Worm (Caenorhabditis elegans) whole organism, midembryonic: ENCODE results near the gene cest-33.

Experiments used
- T22C8.4 ChIP-seq: fragments of 200-800 bp; sonication (Bioruptor generic); IDR thresholded peaks from 2 replicates; pipeline ENCODE4 v1.3.6; 2022; ENCODE audit warnings: missing genetic modification characterization, missing compliant biosample characterization
- cog-1 ChIP-seq: sonication (generic microtip); optimal IDR thresholded peaks from 2 replicates; lab custom pipeline; 2016; ENCODE audit warnings: missing genetic modification characterization, missing compliant biosample characterization
- flt-1 ChIP-seq: fragments of 200-800 bp; sonication (Bioruptor generic); IDR thresholded peaks from 2 replicates; pipeline ENCODE4 v1.3.6; 2022; ENCODE audit warnings: missing genetic modification characterization, missing compliant biosample characterization
- klf-2 ChIP-seq: fragments of 200-800 bp; sonication (Bioruptor generic); conservative IDR thresholded peaks from 2 replicates; pipeline ENCODE4 v1.3.6; 2022; ENCODE audit warnings: missing genetic modification reagents, missing genetic modification characterization, missing compliant biosample characterization
- med-1 ChIP-seq: sonication (generic microtip); optimal IDR thresholded peaks from 2 replicates; lab custom pipeline; 2017; ENCODE audit warnings: missing genetic modification characterization, mild to moderate bottlenecking, missing compliant biosample characterization, antibody characterized with exemption, missing genetic modification reagents; ENCODE audit not compliant: insufficient read depth
- ref-1 ChIP-seq: fragments of 200-800 bp; sonication (Bioruptor generic); conservative IDR thresholded peaks from 2 replicates; pipeline ENCODE4 v1.3.6; 2022; ENCODE audit warnings: missing genetic modification reagents, missing genetic modification characterization, missing compliant biosample characterization
- tab-1 ChIP-seq: fragments of 200-800 bp; sonication (Bioruptor generic); IDR thresholded peaks from 2 replicates; pipeline ENCODE4 v1.3.6; 2022; ENCODE audit warnings: missing genetic modification characterization, missing compliant biosample characterization
- ztf-23 ChIP-seq: fragments of 200-800 bp; sonication (Bioruptor generic); IDR thresholded peaks from 2 replicates; pipeline ENCODE4 v1.3.6; 2022; ENCODE audit warnings: missing genetic modification reagents, missing genetic modification characterization, missing compliant biosample characterization
- ztf-29 ChIP-seq: fragments of 200-800 bp; sonication (Bioruptor generic); IDR thresholded peaks from 2 replicates; pipeline ENCODE4 v1.3.6; 2022; ENCODE audit warnings: missing genetic modification reagents, missing genetic modification characterization, missing compliant biosample characterization

The cest-33 gene

ce11 chrV:6349597-6349996, 15.9 kb downstream of the cest-33 start:
- TF ChIP-seq ztf-23 (GFP tag; lab: Robert Waterston, UW) (no peak), ref-1 (GFP tag; lab: Robert Waterston, UW) (no peak), ztf-29 (no peak), klf-2 (GFP tag; lab: Robert Waterston, UW) (no peak), T22C8.4 (GFP tag; lab: Robert Waterston, UW) (no peak), flt-1 (no peak), cog-1 (tag; lab: Kevin White, UChicago) (no peak), tab-1 (no peak), med-1 (GFP tag; lab: Kevin White, UChicago) (no peak)

ce11 chrV:6348133-6348532, 17.3 kb downstream of the cest-33 start:
- TF ChIP-seq flt-1 (no peak), klf-2 (GFP tag; lab: Robert Waterston, UW) (no peak), cog-1 (tag; lab: Kevin White, UChicago) (no peak), T22C8.4 (GFP tag; lab: Robert Waterston, UW) (no peak), ztf-29 (no peak), med-1 (GFP tag; lab: Kevin White, UChicago) (no peak), tab-1 (no peak), ref-1 (GFP tag; lab: Robert Waterston, UW) (no peak), ztf-23 (GFP tag; lab: Robert Waterston, UW) (no peak)

ce11 chrV:6346906-6347305, 18.6 kb downstream of the cest-33 start:
- no peak for TF ChIP-seq med-1 (GFP tag; lab: Kevin White, UChicago)
- no peak for TF ChIP-seq ztf-29
- TF ChIP-seq tab-1 = no peak
- no peak for TF ChIP-seq ref-1 (GFP tag; lab: Robert Waterston, UW)
- TF ChIP-seq flt-1 = no peak
- no peak for TF ChIP-seq klf-2 (GFP tag; lab: Robert Waterston, UW)
- no peak for TF ChIP-seq ztf-23 (GFP tag; lab: Robert Waterston, UW)
- TF ChIP-seq cog-1 (tag; lab: Kevin White, UChicago) = no peak
- no peak for TF ChIP-seq T22C8.4 (GFP tag; lab: Robert Waterston, UW)

- TF ChIP-seq ztf-23 (GFP tag; lab: Robert Waterston, UW) (no peak), ztf-29 (no peak), cog-1 (tag; lab: Kevin White, UChicago) (no peak), T22C8.4 (GFP tag; lab: Robert Waterston, UW) (no peak), flt-1 (no peak), tab-1 (no peak), ref-1 (GFP tag; lab: Robert Waterston, UW) (no peak), med-1 (GFP tag; lab: Kevin White, UChicago) (no peak), klf-2 (GFP tag; lab: Robert Waterston, UW) (no peak)
Measured at ce11 chrV:6346043-6346618, 19.3 kb downstream of the cest-33 start.

ce11 chrV:6344531-6345171, 20.8 kb downstream of the cest-33 start:
- TF ChIP-seq klf-2 (GFP tag; lab: Robert Waterston, UW) (no peak), med-1 (GFP tag; lab: Kevin White, UChicago) (no peak), ref-1 (GFP tag; lab: Robert Waterston, UW) (no peak)

ce11 chrV:6342502-6342901, 23.0 kb downstream of the cest-33 start:
- TF ChIP-seq ztf-23 (GFP tag; lab: Robert Waterston, UW) = 0 out of 2 replicates have a peak, but pooled peaks have one; percentile 44
- no peak for TF ChIP-seq cog-1 (tag; lab: Kevin White, UChicago)

- TF ChIP-seq med-1 (GFP tag; lab: Kevin White, UChicago) (no peak), ztf-23 (GFP tag; lab: Robert Waterston, UW) (no peak), ztf-29 (no peak), tab-1 (no peak), flt-1 (no peak), cog-1 (tag; lab: Kevin White, UChicago) (no peak), ref-1 (GFP tag; lab: Robert Waterston, UW) (no peak), klf-2 (GFP tag; lab: Robert Waterston, UW) (no peak), T22C8.4 (GFP tag; lab: Robert Waterston, UW) (no peak)
Measured at ce11 chrV:6341078-6341638, 24.3 kb downstream of the cest-33 start.

- no peak for TF ChIP-seq ztf-29
- no peak for TF ChIP-seq med-1 (GFP tag; lab: Kevin White, UChicago)
- no peak for TF ChIP-seq ztf-23 (GFP tag; lab: Robert Waterston, UW)
- no peak for TF ChIP-seq flt-1
- no peak for TF ChIP-seq tab-1
- TF ChIP-seq ref-1 (GFP tag; lab: Robert Waterston, UW) = no peak
- no peak for TF ChIP-seq T22C8.4 (GFP tag; lab: Robert Waterston, UW)
- no peak for TF ChIP-seq klf-2 (GFP tag; lab: Robert Waterston, UW)
- no peak for TF ChIP-seq cog-1 (tag; lab: Kevin White, UChicago)
Measured at ce11 chrV:6336108-6336507, 29.4 kb downstream of the cest-33 start, which contains the start of gene T28C12.6. Gene T28C12.6, minus strand, starts transcription at chrV:6336119.

- no peak for TF ChIP-seq T22C8.4 (GFP tag; lab: Robert Waterston, UW)
- no peak for TF ChIP-seq ref-1 (GFP tag; lab: Robert Waterston, UW)
- TF ChIP-seq flt-1 = no peak
- no peak for TF ChIP-seq cog-1 (tag; lab: Kevin White, UChicago)
- TF ChIP-seq ztf-23 (GFP tag; lab: Robert Waterston, UW) = no peak
- no peak for TF ChIP-seq ztf-29
- no peak for TF ChIP-seq klf-2 (GFP tag; lab: Robert Waterston, UW)
- TF ChIP-seq med-1 (GFP tag; lab: Kevin White, UChicago) = no peak
- TF ChIP-seq tab-1 = no peak
Measured at ce11 chrV:6335226-6335625, 30.2 kb downstream of the cest-33 start.
